Fruit fly (Drosophila melanogaster) whole organism, embryonic: ENCODE measurements around the gene nAChRalpha7.

Experiments
- Awh ChIP-seq: fragments of 200-800 bp; sonication (Bioruptor generic); IDR thresholded peaks from 2 replicates; pipeline ENCODE4, ENCODE4 v1.3.6; 2022; ENCODE audit warnings: missing biosample characterization, missing genetic modification characterization
- Bdp1 ChIP-seq: fragments of 200-800 bp; sonication (Bioruptor generic); optimal IDR thresholded peaks from 3 replicates; lab custom pipeline; 2016; ENCODE audit warnings: missing biosample characterization, missing genetic modification characterization
- CG10462 ChIP-seq: fragments of 200-800 bp; sonication (Bioruptor generic); optimal IDR thresholded peaks from 2 replicates; lab custom pipeline; 2016; ENCODE audit warnings: missing biosample characterization, missing genetic modification characterization
- CG15073 ChIP-seq: fragments of 200-800 bp; sonication (Bioruptor generic); optimal IDR thresholded peaks from 2 replicates; lab custom pipeline; 2016; ENCODE audit warnings: missing biosample characterization, missing genetic modification characterization
- CG15601 ChIP-seq: fragments of 200-800 bp; sonication (Bioruptor generic); optimal IDR thresholded peaks from 3 replicates; lab custom pipeline; 2019; ENCODE audit warnings: missing biosample characterization, mild to moderate bottlenecking, missing genetic modification characterization, moderate library complexity
- CG1602 ChIP-seq: fragments of 200-800 bp; sonication (Bioruptor generic); optimal IDR thresholded peaks from 3 replicates; lab custom pipeline; 2016; ENCODE audit warnings: missing biosample characterization, missing genetic modification characterization
- CG16779 ChIP-seq: fragments of 200-800 bp; sonication (Bioruptor generic); IDR thresholded peaks from 2 replicates; pipeline ENCODE4 v1.3.6; 2022; ENCODE audit warnings: missing biosample characterization, missing genetic modification characterization
- CG17186 ChIP-seq: fragments of 200-800 bp; sonication (Bioruptor generic); optimal IDR thresholded peaks from 3 replicates; lab custom pipeline; 2017; ENCODE audit warnings: missing biosample characterization, missing genetic modification reagents, missing genetic modification characterization
- CG17359 ChIP-seq: fragments of 200-800 bp; sonication (Bioruptor generic); optimal IDR thresholded peaks from 3 replicates; lab custom pipeline; 2018; ENCODE audit warnings: missing biosample characterization, mild to moderate bottlenecking, missing genetic modification characterization, moderate library complexity
- CG17912 ChIP-seq: fragments of 200-800 bp; sonication (Bioruptor generic); optimal IDR thresholded peaks from 2 replicates; lab custom pipeline; 2018; ENCODE audit warnings: missing biosample characterization, mild to moderate bottlenecking, missing genetic modification characterization
- CG31224 ChIP-seq: fragments of 200-800 bp; sonication (Bioruptor generic); IDR thresholded peaks from 2 replicates; pipeline ENCODE4 v1.3.6; 2022; ENCODE audit warnings: missing biosample characterization, missing genetic modification characterization
- CG32772 ChIP-seq: fragments of 200-800 bp; sonication (Bioruptor generic); IDR thresholded peaks from 2 replicates; pipeline ENCODE4 v1.3.6; 2022; ENCODE audit warnings: missing biosample characterization, missing genetic modification characterization
- CG4707 ChIP-seq: fragments of 200-800 bp; sonication (Bioruptor generic); optimal IDR thresholded peaks from 2 replicates; lab custom pipeline; 2018; ENCODE audit warnings: missing biosample characterization, mild to moderate bottlenecking, missing genetic modification characterization, moderate library complexity
- CG6683 ChIP-seq: fragments of 200-800 bp; sonication (Bioruptor generic); optimal IDR thresholded peaks from 2 replicates; lab custom pipeline; 2017; ENCODE audit warnings: missing biosample characterization, mild to moderate bottlenecking, missing genetic modification characterization, missing genetic modification reagents
- CG7556 ChIP-seq: fragments of 200-800 bp; sonication (Bioruptor generic); optimal IDR thresholded peaks from 2 replicates; lab custom pipeline; 2017; ENCODE audit warnings: missing biosample characterization, mild to moderate bottlenecking, missing genetic modification characterization
- CG7928 ChIP-seq: fragments of 200-800 bp; sonication (Bioruptor generic); optimal IDR thresholded peaks from 2 replicates; lab custom pipeline; 2017; ENCODE audit warnings: missing biosample characterization, mild to moderate bottlenecking, missing genetic modification characterization
- CG9215 ChIP-seq: fragments of 200-800 bp; sonication (Bioruptor generic); IDR thresholded peaks from 2 replicates; pipeline ENCODE4 v1.3.6; 2022; ENCODE audit warnings: missing biosample characterization, missing genetic modification characterization
- CG9932 ChIP-seq: fragments of 200-800 bp; sonication (Bioruptor generic); IDR thresholded peaks from 2 replicates; pipeline ENCODE4 v1.3.6; 2022; ENCODE audit warnings: missing biosample characterization, missing genetic modification characterization
- Dad ChIP-seq: fragments of 200-800 bp; sonication (Bioruptor generic); optimal IDR thresholded peaks from 3 replicates; lab custom pipeline; 2016; ENCODE audit warnings: missing biosample characterization, missing genetic modification characterization
- Dek ChIP-seq: fragments of 200-800 bp; sonication (Bioruptor generic); optimal IDR thresholded peaks from 3 replicates; lab custom pipeline; 2019; ENCODE audit warnings: missing biosample characterization, mild to moderate bottlenecking, missing genetic modification characterization, moderate library complexity
- Hr78 ChIP-seq, 2 experiments: fragments of 200-800 bp in 1 of 2; fragments of >200 bp in 1 of 2; sonication (Bioruptor generic) in 1 of 2; optimal IDR thresholded peaks; 2 replicates each; lab custom pipeline; 2017 to 2019; ENCODE audit warnings: missing biosample characterization in 2 of 2, missing genetic modification characterization in 2 of 2, mild to moderate bottlenecking in 1 of 2, moderate library complexity in 1 of 2
- Hsf ChIP-seq: fragments of 200-800 bp; sonication (Bioruptor generic); optimal IDR thresholded peaks from 3 replicates; lab custom pipeline; 2016; ENCODE audit warnings: missing biosample characterization, missing genetic modification characterization
- NfI ChIP-seq: fragments of 200-800 bp; sonication (Bioruptor generic); optimal IDR thresholded peaks from 3 replicates; lab custom pipeline; 2018; ENCODE audit warnings: missing biosample characterization, mild to moderate bottlenecking, missing genetic modification characterization, moderate library complexity
- Pdp1 ChIP-seq, 2 experiments: fragments of 200-800 bp; sonication (Bioruptor generic); optimal IDR thresholded peaks; 3 replicates each; lab custom pipeline; 2016; ENCODE audit warnings: missing biosample characterization in 2 of 2, missing genetic modification characterization in 2 of 2, mild to moderate bottlenecking in 1 of 2, moderate library complexity in 1 of 2
- Poxn ChIP-seq: fragments of 200-800 bp; sonication (Bioruptor generic); IDR thresholded peaks from 2 replicates; pipeline ENCODE4 v1.3.6; 2022; ENCODE audit warnings: missing biosample characterization, missing genetic modification characterization
- Sox102F ChIP-seq: fragments of 200-800 bp; sonication (Bioruptor generic); optimal IDR thresholded peaks from 2 replicates; lab custom pipeline; 2018; ENCODE audit warnings: missing biosample characterization, mild to moderate bottlenecking, missing genetic modification characterization, moderate library complexity
- ab ChIP-seq: fragments of 200-800 bp; sonication (Bioruptor generic); optimal IDR thresholded peaks from 2 replicates; lab custom pipeline; 2016; ENCODE audit warnings: missing biosample characterization, missing genetic modification characterization
- bsh ChIP-seq, 2 experiments: fragments of 200-800 bp; sonication (Bioruptor generic); optimal IDR thresholded peaks; 2 replicates each; lab custom pipeline; 2017 to 2018; ENCODE audit warnings: mild to moderate bottlenecking in 2 of 2, missing biosample characterization in 2 of 2, missing genetic modification characterization in 2 of 2, moderate library complexity in 1 of 2
- chn ChIP-seq: fragments of 200-800 bp; sonication (Bioruptor generic); optimal IDR thresholded peaks from 2 replicates; lab custom pipeline; 2016; ENCODE audit warnings: missing biosample characterization, missing genetic modification characterization
- en ChIP-seq: fragments of 200-800 bp; sonication (Bioruptor generic); optimal IDR thresholded peaks from 2 replicates; lab custom pipeline; 2016; ENCODE audit warnings: missing biosample characterization, missing genetic modification characterization
- esg ChIP-seq: fragments of 200-800 bp; sonication (Bioruptor generic); conservative IDR thresholded peaks from 2 replicates; pipeline ENCODE4 v1.3.6; 2022; ENCODE audit warnings: missing biosample characterization, missing genetic modification characterization
- gce ChIP-seq: fragments of 200-800 bp; sonication (Bioruptor generic); IDR thresholded peaks from 3 replicates; pipeline ENCODE4 v1.3.6; 2022; ENCODE audit warnings: missing biosample characterization, missing genetic modification characterization
- grn ChIP-seq: fragments of 200-800 bp; sonication (Bioruptor generic); optimal IDR thresholded peaks from 3 replicates; lab custom pipeline; 2017; ENCODE audit warnings: missing biosample characterization, missing genetic modification characterization
- knrl ChIP-seq: fragments of 200-800 bp; sonication (Bioruptor generic); IDR thresholded peaks from 3 replicates; pipeline ENCODE4 v1.3.6; 2022; ENCODE audit warnings: missing biosample characterization, missing genetic modification characterization; ENCODE audit not compliant: partially characterized antibody
- lilli ChIP-seq: fragments of 200-800 bp; sonication (Bioruptor generic); optimal IDR thresholded peaks from 3 replicates; lab custom pipeline; 2016; ENCODE audit warnings: missing biosample characterization, missing genetic modification characterization
- lmd ChIP-seq: fragments of 200-800 bp; sonication (Bioruptor generic); IDR thresholded peaks from 2 replicates; pipeline ENCODE4 v1.3.6; 2022; ENCODE audit warnings: missing biosample characterization, missing genetic modification characterization
- luna ChIP-seq: fragments of 200-800 bp; sonication (Bioruptor generic); optimal IDR thresholded peaks from 2 replicates; lab custom pipeline; 2016; ENCODE audit warnings: missing biosample characterization, missing genetic modification characterization
- org-1 ChIP-seq: fragments of 200-800 bp; sonication (Bioruptor generic); optimal IDR thresholded peaks from 2 replicates; lab custom pipeline; 2017; ENCODE audit warnings: missing biosample characterization, missing genetic modification characterization
- p53 ChIP-seq: fragments of 200-800 bp; sonication (Bioruptor generic); optimal IDR thresholded peaks from 2 replicates; lab custom pipeline; 2016; ENCODE audit warnings: missing biosample characterization, missing genetic modification characterization
- sc ChIP-seq, 3 experiments: fragments of >200 bp in 2 of 3; fragments of 200-800 bp in 1 of 3; sonication (Bioruptor generic) in 1 of 3; optimal IDR thresholded peaks; 2 replicates in 2 of 3; 3 replicates in 1 of 3; lab custom pipeline; 2017; ENCODE audit warnings: mild to moderate bottlenecking in 1 of 3, missing biosample characterization in 1 of 3, missing genetic modification characterization in 1 of 3, missing genetic modification reagents in 1 of 3
- scrt ChIP-seq: fragments of 200-800 bp; sonication (Bioruptor generic); optimal IDR thresholded peaks from 2 replicates; lab custom pipeline; 2018; ENCODE audit warnings: missing biosample characterization, mild to moderate bottlenecking, missing genetic modification characterization, moderate library complexity
- shn ChIP-seq: fragments of 200-800 bp; sonication (Bioruptor generic); optimal IDR thresholded peaks from 3 replicates; lab custom pipeline; 2016; ENCODE audit warnings: missing biosample characterization, missing genetic modification characterization
- tap ChIP-seq: fragments of 200-800 bp; optimal IDR thresholded peaks from 3 replicates; lab custom pipeline; 2019; ENCODE audit warnings: missing biosample characterization, mild to moderate bottlenecking, missing genetic modification characterization, moderate library complexity
- tgo ChIP-seq: fragments of 200-800 bp; sonication (Bioruptor generic); IDR thresholded peaks from 3 replicates; pipeline ENCODE4 v1.3.6; 2022; ENCODE audit warnings: missing biosample characterization, missing genetic modification characterization
- tin ChIP-seq: fragments of 200-800 bp; sonication (Bioruptor generic); optimal IDR thresholded peaks from 3 replicates; lab custom pipeline; 2016; ENCODE audit warnings: missing biosample characterization, missing genetic modification characterization
- tll ChIP-seq, 2 experiments: fragments of 200-800 bp in 1 of 2; fragments of >200 bp in 1 of 2; sonication (Bioruptor generic) in 1 of 2; optimal IDR thresholded peaks; 2 replicates each; lab custom pipeline; 2017 to 2019; ENCODE audit warnings: missing biosample characterization in 2 of 2, missing genetic modification characterization in 2 of 2, mild to moderate bottlenecking in 1 of 2, moderate library complexity in 1 of 2
- wdn ChIP-seq: fragments of 200-800 bp; sonication (Bioruptor generic); IDR thresholded peaks from 2 replicates; pipeline ENCODE4 v1.3.6; 2022; ENCODE audit warnings: missing biosample characterization, missing genetic modification characterization

The nAChRalpha7 gene

dm6 chrX:19321820-19322708 lies 26.2 kb downstream of the nAChRalpha7 start, which contains the start of gene out (continued):
- TF ChIP-seq tll (GFP tag; optimal IDR thresholded peaks at IDR 0.05; lab: Kevin White, UChicago), result peak in 1 of 2 experiments; percentile 62
- peak; percentile 91 for TF ChIP-seq Hsf (GFP tag; lab: Kevin White, UChicago)
- TF ChIP-seq bsh (GFP tag; optimal IDR thresholded peaks at IDR 0.05; lab: Kevin White, UChicago), result peak; percentile 95
- peak; percentile 27 for TF ChIP-seq p53
- peak; percentile 70; the same call in 1 of the 2 replicates for TF ChIP-seq CG16779 (GFP tag; lab: Robert Waterston, UW)
- peak; percentile 95 for TF ChIP-seq CG7556 (GFP tag; lab: Kevin White, UChicago)
- peak; percentile 94 for TF ChIP-seq lilli (GFP tag; lab: Kevin White, UChicago)
- peak; percentile 90 for TF ChIP-seq tap (tag; lab: Kevin White, UChicago)
- peak; percentile 91 for TF ChIP-seq CG9932
- TF ChIP-seq knrl (GFP tag; lab: Robert Waterston, UW), result 0 out of 3 replicates have a peak, but pooled peaks have one; percentile 15
- peak; percentile 93 for TF ChIP-seq tgo (GFP tag; lab: Robert Waterston, UW)
- TF ChIP-seq tin, result peak; percentile 91
- TF ChIP-seq scrt, result peak; percentile 89
- peak; percentile 83 for TF ChIP-seq CG6683 (GFP tag; lab: Kevin White, UChicago)
- TF ChIP-seq Poxn, result peak; percentile 67
- peak; percentile 77 for TF ChIP-seq ab (GFP tag; lab: Kevin White, UChicago)
- TF ChIP-seq CG31224, result peak; percentile 87
- TF ChIP-seq gce (GFP tag; lab: Robert Waterston, UW), result peak; percentile 91; the same call in 2 of the 3 replicates
- peak; percentile 28 for TF ChIP-seq grn (GFP tag; lab: Kevin White, UChicago)
- peak; percentile 93 for TF ChIP-seq CG32772
- TF ChIP-seq Bdp1 (GFP tag; lab: Kevin White, UChicago), result peak; percentile 83
- TF ChIP-seq Pdp1 (GFP tag; optimal IDR thresholded peaks at IDR 0.05; lab: Kevin White, UChicago), result peak; percentile 87 to 91
- TF ChIP-seq CG17359, result peak; percentile 95
- peak; percentile 83 for TF ChIP-seq CG10462 (GFP tag; lab: Kevin White, UChicago)
- TF ChIP-seq CG9215 (GFP tag; lab: Robert Waterston, UW), result peak; percentile 92
- TF ChIP-seq Dek (tag; lab: Kevin White, UChicago), result peak; percentile 91
- peak; percentile 76 for TF ChIP-seq shn (GFP tag; lab: Kevin White, UChicago)
- TF ChIP-seq CG7928 (GFP tag; lab: Kevin White, UChicago), result peak; percentile 67
- peak; percentile 78 for TF ChIP-seq Dad (GFP tag; lab: Kevin White, UChicago)
- peak; percentile 90 for TF ChIP-seq CG15601 (tag; lab: Kevin White, UChicago)
- TF ChIP-seq sc (optimal IDR thresholded peaks at IDR 0.05; lab: Kevin White, UChicago), result no peak
- peak; percentile 94 for TF ChIP-seq sc (GFP tag; optimal IDR thresholded peaks at IDR 0.05; lab: Kevin White, UChicago)
- TF ChIP-seq NfI (GFP tag; lab: Kevin White, UChicago), result peak; percentile 93
- peak; percentile 94 for TF ChIP-seq esg (GFP tag; lab: Robert Waterston, UW)
- TF ChIP-seq Sox102F (GFP tag; lab: Kevin White, UChicago), result peak; percentile 93
- TF ChIP-seq Hr78 (GFP tag; optimal IDR thresholded peaks at IDR 0.05; lab: Kevin White, UChicago), result peak in 1 of 2 experiments; percentile 88
- peak; percentile 95 for TF ChIP-seq CG1602 (GFP tag; lab: Kevin White, UChicago)
- peak; percentile 94 for TF ChIP-seq Awh (GFP tag; lab: Robert Waterston, UW)
- TF ChIP-seq CG4707 (GFP tag; lab: Kevin White, UChicago), result peak; percentile 81
- TF ChIP-seq chn (GFP tag; lab: Kevin White, UChicago), result peak; percentile 90
- TF ChIP-seq CG15073 (GFP tag; lab: Kevin White, UChicago), result peak; percentile 66
- TF ChIP-seq luna (GFP tag; lab: Kevin White, UChicago), result no peak
- TF ChIP-seq org-1, result peak; percentile 93
- TF ChIP-seq lmd (GFP tag; lab: Robert Waterston, UW), result peak; percentile 97
- peak; percentile 81 for TF ChIP-seq wdn (GFP tag; lab: Robert Waterston, UW)
- TF ChIP-seq en (GFP tag; lab: Kevin White, UChicago), result peak; percentile 72
- TF ChIP-seq CG17186 (GFP tag; lab: Kevin White, UChicago), result peak; percentile 51
- TF ChIP-seq CG17912 (GFP tag; lab: Kevin White, UChicago), result peak; percentile 42
